Fruit fly (Drosophila melanogaster): Measurements from ENCODE around the gene SclB.

- no peak for TF ChIP-seq Myc (optimal IDR thresholded peaks at IDR 0.05)
- no peak for TF ChIP-seq Sp1 (GFP tag; optimal IDR thresholded peaks at IDR 0.05)
- TF ChIP-seq usp (GFP tag; optimal IDR thresholded peaks at IDR 0.05) = no peak
- no peak for TF ChIP-seq lola (GFP tag; optimal IDR thresholded peaks at IDR 0.05)
- no peak for TF ChIP-seq OdsH (GFP tag; optimal IDR thresholded peaks at IDR 0.05)
- TF ChIP-seq dmrt93B (GFP tag; optimal IDR thresholded peaks at IDR 0.05) = no peak
- no peak for TF ChIP-seq Dfd (GFP tag; optimal IDR thresholded peaks at IDR 0.05)
- peak in 1 of 2 experiments; percentile 28 for TF ChIP-seq dl (GFP tag; optimal IDR thresholded peaks at IDR 0.05; ENCODE audit: insufficient read depth in 1 of 2, partially characterized antibody in 2 of 2)
- no peak for TF ChIP-seq N (GFP tag; optimal IDR thresholded peaks at IDR 0.05)
- no peak for TF ChIP-seq ey (GFP tag; optimal IDR thresholded peaks at IDR 0.05)
- no peak for TF ChIP-seq sage (GFP tag; optimal IDR thresholded peaks at IDR 0.05)
- TF ChIP-seq Hr78 (GFP tag; optimal IDR thresholded peaks at IDR 0.05) = no peak
- TF ChIP-seq HLH106 (tag; optimal IDR thresholded peaks at IDR 0.05) = no peak
Measured at dm6 chr2L:16791345-16791744, 46.4 kb upstream of the SclB start, which contains the start of gene CG17928.

Data from whole organism, wandering third instar larva.